Fruit fly (Drosophila melanogaster): ENCODE results near the gene CG7992.
A peak's percentile ranks its signal among the peaks of the same experiment; 100 is the strongest.

Gene CG7992

DNA sequence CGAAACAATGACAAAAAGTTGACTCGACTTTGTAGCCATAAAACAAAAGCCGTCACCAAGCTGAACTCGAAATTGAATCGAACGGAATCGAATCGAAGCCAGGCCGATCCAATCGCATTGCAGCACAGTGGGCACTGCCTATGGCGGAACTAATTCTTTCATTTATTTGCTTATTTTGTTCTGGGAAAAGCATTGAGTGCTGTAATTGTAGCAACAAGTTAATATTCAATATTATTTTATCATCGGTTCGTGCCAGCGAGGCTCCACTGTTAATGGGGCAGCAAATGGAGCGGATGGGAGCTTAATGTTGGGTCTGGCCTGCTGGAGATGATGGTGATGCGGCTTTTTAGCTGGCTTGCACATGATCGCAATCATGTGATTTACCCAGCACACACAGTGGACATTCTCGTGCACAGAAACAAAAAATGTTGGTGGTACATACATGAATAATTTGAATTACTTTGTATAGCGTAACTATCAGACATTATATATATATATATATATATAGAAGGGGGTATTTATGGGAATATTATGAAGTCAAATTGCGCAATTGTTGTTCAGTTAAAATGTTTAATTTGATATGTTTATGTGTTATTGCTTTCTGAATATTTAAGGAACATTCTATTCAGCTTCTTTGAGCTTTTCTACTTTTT, 42.4 kb upstream of the CG7992 start (continued):
- TF ChIP-seq CG18011 (GFP tag; optimal IDR thresholded peaks at IDR 0.05) (peak; percentile 35), CG18262 (tag; optimal IDR thresholded peaks at IDR 0.05) (peak; percentile 79), br (optimal IDR thresholded peaks at IDR 0.05) (no peak), crol (GFP tag; IDR thresholded peaks at IDR 0.05) (no peak), CG7745 (tag; optimal IDR thresholded peaks at IDR 0.05) (no peak), CG15011 (GFP tag; optimal IDR thresholded peaks at IDR 0.05) (peak; percentile 43), croc (GFP tag; conservative IDR thresholded peaks at IDR 0.05) (peak; percentile 85), cg (GFP tag; optimal IDR thresholded peaks at IDR 0.05) (no peak), CG4282 (GFP tag; optimal IDR thresholded peaks at IDR 0.05) (no peak), nau (GFP tag; optimal IDR thresholded peaks at IDR 0.05) (peak; percentile 79), ken (GFP tag; IDR thresholded peaks at IDR 0.05) (peak; percentile 95), gce (GFP tag; IDR thresholded peaks at IDR 0.05) (peak; percentile 93), CG6765 (GFP tag; optimal IDR thresholded peaks at IDR 0.05) (peak; percentile 64), HLH54F (GFP tag; optimal IDR thresholded peaks at IDR 0.05) (peak; percentile 64), CG17802 (tag; optimal IDR thresholded peaks at IDR 0.05) (peak; percentile 76), CG4707 (GFP tag; optimal IDR thresholded peaks at IDR 0.05) (peak; percentile 86), Neu2 (GFP tag; optimal IDR thresholded peaks at IDR 0.05; ENCODE audit: borderline replicate concordance) (no peak), MBD-R2 (GFP tag; IDR thresholded peaks at IDR 0.05) (peak; percentile 51; the same call in 1 of the 2 replicates), Elba2 (GFP tag; optimal IDR thresholded peaks at IDR 0.05) (no peak), rib (GFP tag; IDR thresholded peaks at IDR 0.05) (0 out of 2 replicates have a peak, but pooled peaks have one; percentile 25), Drgx (GFP tag; IDR thresholded peaks at IDR 0.05) (peak; percentile 97), CG4617 (GFP tag; optimal IDR thresholded peaks at IDR 0.05; ENCODE audit: borderline replicate concordance) (peak; percentile 69), btn (GFP tag; optimal IDR thresholded peaks at IDR 0.05) (peak; percentile 84), MTF-1 (GFP tag; optimal IDR thresholded peaks at IDR 0.05; ENCODE audit: borderline replicate concordance) (peak; percentile 84), CG31365 (tag; optimal IDR thresholded peaks at IDR 0.05) (peak; percentile 67), CG15073 (GFP tag; optimal IDR thresholded peaks at IDR 0.05) (peak; percentile 60), CG1832 (GFP tag; optimal IDR thresholded peaks at IDR 0.05) (no peak), Sin3A (optimal IDR thresholded peaks at IDR 0.05) (no peak), klu (GFP tag; IDR thresholded peaks at IDR 0.05) (peak; percentile 69), CG10543 (GFP tag; optimal IDR thresholded peaks at IDR 0.05) (peak; percentile 59), CG8765 (GFP tag; IDR thresholded peaks at IDR 0.05) (peak; percentile 14; the same call in 1 of the 2 replicates), dpn (GFP tag; optimal IDR thresholded peaks at IDR 0.05) (peak; percentile 85 to 89), CG2116 (GFP tag; optimal IDR thresholded peaks at IDR 0.05) (peak; percentile 46), Dll (GFP tag; IDR thresholded peaks at IDR 0.05; ENCODE audit: partially characterized antibody) (no peak), lola (GFP tag; optimal IDR thresholded peaks at IDR 0.05) (peak in 1 of 3 experiments; percentile 63), ab (GFP tag; optimal IDR thresholded peaks at IDR 0.05) (peak; percentile 92), CG3838 (GFP tag; optimal IDR thresholded peaks at IDR 0.05) (peak; percentile 53), gsb-n (tag; optimal IDR thresholded peaks at IDR 0.05) (peak; percentile 86), wor (GFP tag; IDR thresholded peaks at IDR 0.05) (peak; percentile 83), Scr (GFP tag; IDR thresholded peaks at IDR 0.05; ENCODE audit: partially characterized antibody) (no peak), knrl (GFP tag; IDR thresholded peaks at IDR 0.05; ENCODE audit: partially characterized antibody) (no peak), tll (GFP tag; optimal IDR thresholded peaks at IDR 0.05) (no peak), CG12659 (GFP tag; optimal IDR thresholded peaks at IDR 0.05) (peak; percentile 80), bsh (GFP tag; optimal IDR thresholded peaks at IDR 0.05) (peak; percentile 71 to 93), CG1602 (GFP tag; optimal IDR thresholded peaks at IDR 0.05) (peak; percentile 82), CG8944 (GFP tag; optimal IDR thresholded peaks at IDR 0.05) (peak; percentile 82), prd (optimal IDR thresholded peaks at IDR 0.05) (no peak), prd (GFP tag; IDR thresholded peaks at IDR 0.05) (peak; percentile 93), jing (GFP tag; optimal IDR thresholded peaks at IDR 0.05) (peak; percentile 88)
